Fruit fly (Drosophila melanogaster) whole organism, embryonic: ENCODE measurements around the gene CG45066.

Source experiments
- Aef1 ChIP-seq: fragments of 200-800 bp; sonication (Bioruptor generic); IDR thresholded peaks from 3 replicates; pipeline ENCODE4 v1.3.6; 2022; ENCODE audit warnings: missing biosample characterization, missing genetic modification characterization
- Atf3 ChIP-seq: fragments of 200-800 bp; sonication (Bioruptor generic); optimal IDR thresholded peaks from 3 replicates; lab custom pipeline; 2016; ENCODE audit warnings: missing biosample characterization, missing genetic modification characterization
- BtbVII ChIP-seq: fragments of 200-800 bp; sonication (Bioruptor generic); optimal IDR thresholded peaks from 3 replicates; lab custom pipeline; 2017; ENCODE audit warnings: missing biosample characterization, mild to moderate bottlenecking, missing genetic modification characterization
- CG10543 ChIP-seq: fragments of 200-800 bp; sonication (Bioruptor generic); optimal IDR thresholded peaks from 3 replicates; lab custom pipeline; 2017; ENCODE audit warnings: missing biosample characterization, mild to moderate bottlenecking, missing genetic modification characterization, moderate library complexity
- CG10979 ChIP-seq: fragments of 200-800 bp; sonication (Bioruptor generic); optimal IDR thresholded peaks from 2 replicates; lab custom pipeline; 2018; ENCODE audit warnings: missing biosample characterization, mild to moderate bottlenecking, missing genetic modification characterization, moderate library complexity
- CG11456 ChIP-seq: fragments of 200-800 bp; sonication (Bioruptor generic); IDR thresholded peaks from 3 replicates; pipeline ENCODE4 v1.3.6; 2022; ENCODE audit warnings: missing biosample characterization, missing genetic modification characterization
- CG11560 ChIP-seq: fragments of 200-800 bp; sonication (Bioruptor generic); IDR thresholded peaks from 3 replicates; pipeline ENCODE4 v1.3.6; 2022; ENCODE audit warnings: missing biosample characterization, missing genetic modification characterization
- CG11723 ChIP-seq: fragments of 200-800 bp; sonication (Bioruptor generic); optimal IDR thresholded peaks from 2 replicates; lab custom pipeline; 2017; ENCODE audit warnings: missing biosample characterization, mild to moderate bottlenecking, missing genetic modification characterization
- CG12071 ChIP-seq: fragments of 200-800 bp; sonication (Bioruptor generic); optimal IDR thresholded peaks from 3 replicates; lab custom pipeline; 2018; ENCODE audit warnings: missing biosample characterization, mild to moderate bottlenecking, missing genetic modification characterization
- CG12391 ChIP-seq: fragments of 200-800 bp; sonication (Bioruptor generic); optimal IDR thresholded peaks from 3 replicates; lab custom pipeline; 2018; ENCODE audit warnings: missing biosample characterization, mild to moderate bottlenecking, missing genetic modification characterization, moderate library complexity
- CG13624 ChIP-seq: fragments of 200-800 bp; sonication (Bioruptor generic); optimal IDR thresholded peaks from 2 replicates; lab custom pipeline; 2016; ENCODE audit warnings: missing biosample characterization, missing genetic modification characterization
- CG14014 ChIP-seq: fragments of 200-800 bp; sonication (Bioruptor generic); IDR thresholded peaks from 2 replicates; pipeline ENCODE4 v1.3.6; 2022; ENCODE audit warnings: missing biosample characterization, missing genetic modification characterization
- CG15011 ChIP-seq: fragments of 200-800 bp; sonication (Bioruptor generic); optimal IDR thresholded peaks from 3 replicates; lab custom pipeline; 2018; ENCODE audit warnings: missing biosample characterization, mild to moderate bottlenecking, missing genetic modification characterization
- CG1529 ChIP-seq: fragments of 200-800 bp; sonication (Bioruptor generic); optimal IDR thresholded peaks from 3 replicates; lab custom pipeline; 2018; ENCODE audit warnings: missing biosample characterization, missing genetic modification characterization
- CG17802 ChIP-seq: fragments of 200-800 bp; sonication (Bioruptor generic); optimal IDR thresholded peaks from 2 replicates; lab custom pipeline; 2018; ENCODE audit warnings: missing biosample characterization, mild to moderate bottlenecking, missing genetic modification characterization, moderate library complexity
- CG18599 ChIP-seq: fragments of 200-800 bp; sonication (Bioruptor generic); optimal IDR thresholded peaks from 3 replicates; lab custom pipeline; 2017; ENCODE audit warnings: missing biosample characterization, missing genetic modification characterization, mild to moderate bottlenecking, moderate library complexity, missing genetic modification reagents
- CG4854 ChIP-seq: fragments of 200-800 bp; sonication (Bioruptor generic); optimal IDR thresholded peaks from 2 replicates; lab custom pipeline; 2016; ENCODE audit warnings: missing biosample characterization, missing genetic modification characterization, inconsistent platforms
- CG6254 ChIP-seq: fragments of 200-800 bp; sonication (Bioruptor generic); optimal IDR thresholded peaks from 3 replicates; lab custom pipeline; 2017; ENCODE audit warnings: mild to moderate bottlenecking, missing biosample characterization, missing genetic modification reagents, missing genetic modification characterization
- CG6683 ChIP-seq: fragments of 200-800 bp; sonication (Bioruptor generic); optimal IDR thresholded peaks from 2 replicates; lab custom pipeline; 2017; ENCODE audit warnings: missing biosample characterization, mild to moderate bottlenecking, missing genetic modification characterization, missing genetic modification reagents
- CG7987 ChIP-seq: fragments of 200-800 bp; sonication (Bioruptor generic); optimal IDR thresholded peaks from 2 replicates; lab custom pipeline; 2018; ENCODE audit warnings: missing biosample characterization, mild to moderate bottlenecking, missing genetic modification characterization, moderate library complexity
- D ChIP-seq, 2 experiments: fragments of 200-800 bp in 1 of 2; fragments of >200 bp in 1 of 2; sonication (Bioruptor generic) in 1 of 2; optimal IDR thresholded peaks; 2 replicates in 1 of 2; 3 replicates in 1 of 2; lab custom pipeline; 2017; ENCODE audit warnings: mild to moderate bottlenecking in 1 of 2, missing biosample characterization in 1 of 2, missing genetic modification characterization in 1 of 2, missing genetic modification reagents in 1 of 2
- Gug ChIP-seq: fragments of 200-800 bp; sonication (Bioruptor generic); IDR thresholded peaks from 4 replicates; pipeline ENCODE4 v1.3.6; 2022; ENCODE audit warnings: missing biosample characterization, missing genetic modification characterization
- HmgZ ChIP-seq: fragments of 200-800 bp; sonication (Bioruptor generic); optimal IDR thresholded peaks from 2 replicates; lab custom pipeline; 2018; ENCODE audit warnings: missing biosample characterization, mild to moderate bottlenecking, missing genetic modification characterization
- Hsf ChIP-seq: fragments of 200-800 bp; sonication (Bioruptor generic); optimal IDR thresholded peaks from 3 replicates; lab custom pipeline; 2016; ENCODE audit warnings: missing biosample characterization, missing genetic modification characterization
- Jarid2 ChIP-seq: fragments of 200-800 bp; sonication (Bioruptor generic); optimal IDR thresholded peaks from 3 replicates; lab custom pipeline; 2017; ENCODE audit warnings: mild to moderate bottlenecking, missing biosample characterization, missing genetic modification reagents, missing genetic modification characterization
- Lpt ChIP-seq: fragments of >200 bp; optimal IDR thresholded peaks from 2 replicates; lab custom pipeline; 2018; ENCODE audit warnings: missing biosample characterization, missing genetic modification characterization
- Mad ChIP-seq: fragments of 200-800 bp; sonication (Bioruptor generic); optimal IDR thresholded peaks from 2 replicates; lab custom pipeline; 2016; ENCODE audit warnings: missing biosample characterization, missing genetic modification characterization
- Mrtf ChIP-seq: fragments of 200-800 bp; sonication (Bioruptor generic); IDR thresholded peaks from 3 replicates; pipeline ENCODE4 v1.3.6; 2022; ENCODE audit warnings: missing biosample characterization, missing genetic modification characterization
- Ravus ChIP-seq: fragments of 200-800 bp; sonication (Bioruptor generic); IDR thresholded peaks from 2 replicates; pipeline ENCODE4 v1.3.6; 2022; ENCODE audit warnings: missing biosample characterization, missing genetic modification characterization
- Sox100B ChIP-seq: fragments of 200-800 bp; sonication (Bioruptor generic); optimal IDR thresholded peaks from 3 replicates; lab custom pipeline; 2018; ENCODE audit warnings: missing biosample characterization, mild to moderate bottlenecking, missing genetic modification characterization
- cas ChIP-seq: fragments of 200-800 bp; sonication (Bioruptor generic); IDR thresholded peaks from 2 replicates; pipeline ENCODE4 v1.3.6; 2022; ENCODE audit warnings: missing biosample characterization, missing genetic modification characterization
- chinmo ChIP-seq: fragments of 200-800 bp; sonication (Bioruptor generic); IDR thresholded peaks from 4 replicates; pipeline ENCODE4 v1.3.6; 2022; ENCODE audit warnings: missing biosample characterization, missing genetic modification characterization; ENCODE audit not compliant: partially characterized antibody
- croc ChIP-seq: fragments of 200-800 bp; sonication (Bioruptor generic); conservative IDR thresholded peaks from 3 replicates; pipeline ENCODE4 v1.3.6; 2022; ENCODE audit warnings: missing biosample characterization, missing genetic modification characterization
- cwo ChIP-seq: fragments of 200-800 bp; sonication (Bioruptor generic); optimal IDR thresholded peaks from 3 replicates; lab custom pipeline; 2017; ENCODE audit warnings: missing biosample characterization, missing genetic modification characterization, mild to moderate bottlenecking, moderate library complexity, missing genetic modification reagents
- esg ChIP-seq: fragments of 200-800 bp; sonication (Bioruptor generic); conservative IDR thresholded peaks from 2 replicates; pipeline ENCODE4 v1.3.6; 2022; ENCODE audit warnings: missing biosample characterization, missing genetic modification characterization
- fd64A ChIP-seq: fragments of 200-800 bp; sonication (Bioruptor generic); optimal IDR thresholded peaks from 3 replicates; lab custom pipeline; 2018; ENCODE audit warnings: missing biosample characterization, mild to moderate bottlenecking, missing genetic modification characterization
- ftz-f1 ChIP-seq: fragments of 200-800 bp; sonication (Bioruptor generic); optimal IDR thresholded peaks from 2 replicates; lab custom pipeline; 2016; ENCODE audit warnings: missing biosample characterization, missing genetic modification characterization
- gsb-n ChIP-seq: fragments of 200-800 bp; sonication (Bioruptor generic); optimal IDR thresholded peaks from 3 replicates; lab custom pipeline; 2018; ENCODE audit warnings: missing biosample characterization, mild to moderate bottlenecking, missing genetic modification characterization
- jigr1 ChIP-seq: fragments of 200-800 bp; sonication (Bioruptor generic); IDR thresholded peaks from 3 replicates; pipeline ENCODE4 v1.3.6; 2022; ENCODE audit warnings: missing biosample characterization, missing genetic modification characterization
- klu ChIP-seq: fragments of 200-800 bp; sonication (Bioruptor generic); IDR thresholded peaks from 2 replicates; pipeline ENCODE4 v1.3.6; 2022; ENCODE audit warnings: missing biosample characterization, missing genetic modification characterization
- mld ChIP-seq: fragments of 200-800 bp; sonication (Bioruptor generic); IDR thresholded peaks from 3 replicates; pipeline ENCODE4 v1.3.6; 2022; ENCODE audit warnings: missing biosample characterization, missing genetic modification characterization; ENCODE audit not compliant: partially characterized antibody
- phol ChIP-seq: fragments of 200-800 bp; sonication (Bioruptor generic); optimal IDR thresholded peaks from 3 replicates; lab custom pipeline; 2018; ENCODE audit warnings: missing biosample characterization, mild to moderate bottlenecking, missing genetic modification characterization, moderate library complexity
- row ChIP-seq: fragments of 200-800 bp; sonication (Bioruptor generic); IDR thresholded peaks from 3 replicates; pipeline ENCODE4 v1.3.6; 2022; ENCODE audit warnings: missing biosample characterization, missing genetic modification characterization
- sob ChIP-seq: fragments of 200-800 bp; sonication (Bioruptor generic); IDR thresholded peaks from 2 replicates; pipeline ENCODE4 v1.3.6; 2022; ENCODE audit warnings: missing biosample characterization, missing genetic modification characterization
- tio ChIP-seq: fragments of 200-800 bp; sonication (Bioruptor generic); optimal IDR thresholded peaks from 2 replicates; lab custom pipeline; 2017; ENCODE audit warnings: missing biosample characterization, missing genetic modification characterization, inconsistent platforms
- tll ChIP-seq, 2 experiments: fragments of 200-800 bp in 1 of 2; fragments of >200 bp in 1 of 2; sonication (Bioruptor generic) in 1 of 2; optimal IDR thresholded peaks; 2 replicates each; lab custom pipeline; 2017 to 2019; ENCODE audit warnings: missing biosample characterization in 2 of 2, missing genetic modification characterization in 2 of 2, mild to moderate bottlenecking in 1 of 2, moderate library complexity in 1 of 2
- tx ChIP-seq: fragments of 200-800 bp; sonication (Bioruptor generic); optimal IDR thresholded peaks from 2 replicates; lab custom pipeline; 2016; ENCODE audit warnings: missing biosample characterization, missing genetic modification characterization
- vfl ChIP-seq: fragments of 200-800 bp; sonication (Bioruptor generic); optimal IDR thresholded peaks from 2 replicates; lab custom pipeline; 2016; ENCODE audit warnings: missing biosample characterization, missing genetic modification characterization
- vvl ChIP-seq: fragments of 200-800 bp; sonication (Bioruptor generic); IDR thresholded peaks from 2 replicates; pipeline ENCODE4 v1.3.6; 2022; ENCODE audit warnings: missing biosample characterization, missing genetic modification characterization
- zfh1 ChIP-seq: fragments of 200-800 bp; sonication (Bioruptor generic); IDR thresholded peaks from 3 replicates; pipeline ENCODE4 v1.3.6; 2022; ENCODE audit warnings: missing biosample characterization, missing genetic modification characterization

Gene CG45066

DNA sequence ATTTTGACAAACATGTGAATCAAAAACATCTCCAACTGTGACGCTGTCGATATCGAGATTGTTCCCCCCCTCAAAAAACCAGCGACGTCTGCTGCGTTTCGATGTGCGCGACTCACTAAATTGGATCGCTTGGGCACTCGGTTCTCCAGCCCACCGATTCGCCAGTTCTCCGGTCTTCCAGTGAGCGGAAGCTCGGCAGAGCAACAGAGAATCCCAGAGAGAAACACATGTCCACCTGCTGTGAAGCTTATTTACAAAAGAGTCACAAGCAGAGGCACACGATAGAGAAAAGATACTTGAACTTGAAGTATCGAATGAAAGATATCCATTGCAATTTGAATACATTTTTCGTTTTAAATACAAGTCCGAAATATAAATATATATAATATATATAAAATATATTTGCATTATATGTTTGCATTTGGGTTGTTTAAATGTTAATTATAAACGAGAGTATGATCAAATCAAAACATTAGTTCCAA is 23.1 kb upstream of the CG45066 start (continued):
- TF ChIP-seq sob (GFP tag; lab: Robert Waterston, UW) (peak; percentile 22; the same call in 1 of the 2 replicates), phol (tag; lab: Kevin White, UChicago) (no peak), CG1529 (no peak), CG18599 (GFP tag; lab: Kevin White, UChicago) (peak; percentile 43), CG6254 (GFP tag; lab: Kevin White, UChicago) (no peak), Lpt (no peak), vfl (GFP tag; lab: Kevin White, UChicago) (no peak), CG14014 (GFP tag; lab: Robert Waterston, UW) (no peak), Mrtf (GFP tag; lab: Robert Waterston, UW) (no peak), CG7987 (peak; percentile 32), CG15011 (GFP tag; lab: Kevin White, UChicago) (no peak), gsb-n (tag; lab: Kevin White, UChicago) (no peak), Atf3 (GFP tag; lab: Kevin White, UChicago) (no peak), vvl (0 out of 2 replicates have a peak, but pooled peaks have one; percentile 25), CG12391 (tag; lab: Kevin White, UChicago) (peak; percentile 29), CG12071 (GFP tag; lab: Kevin White, UChicago) (peak; percentile 26), cas (GFP tag; lab: Robert Waterston, UW) (no peak), Aef1 (GFP tag; lab: Robert Waterston, UW) (no peak), HmgZ (tag; lab: Kevin White, UChicago) (no peak), CG6683 (no peak), CG10979 (tag; lab: Kevin White, UChicago) (no peak), Jarid2 (GFP tag; lab: Kevin White, UChicago) (peak; percentile 68), Sox100B (GFP tag; lab: Kevin White, UChicago) (no peak), fd64A (GFP tag; lab: Kevin White, UChicago) (no peak), CG17802 (tag; lab: Kevin White, UChicago) (no peak), CG11456 (0 out of 3 replicates have a peak, but pooled peaks have one; percentile 7), CG10543 (GFP tag; lab: Kevin White, UChicago) (peak; percentile 25), zfh1 (GFP tag; lab: Robert Waterston, UW) (no peak), cwo (GFP tag; lab: Kevin White, UChicago) (peak; percentile 20), CG11560 (tag; lab: Robert Waterston, UW) (no peak), mld (GFP tag; lab: Robert Waterston, UW) (no peak), tx (GFP tag; lab: Kevin White, UChicago) (no peak), Mad (GFP tag; lab: Kevin White, UChicago) (no peak), CG11723 (GFP tag; lab: Kevin White, UChicago) (no peak), tio (GFP tag; lab: Kevin White, UChicago) (no peak), Ravus (GFP tag; lab: Robert Waterston, UW) (no peak), Gug (no peak), BtbVII (GFP tag; lab: Kevin White, UChicago) (peak; percentile 55), jigr1 (no peak), ftz-f1 (GFP tag; lab: Kevin White, UChicago) (no peak), CG4854 (GFP tag; lab: Kevin White, UChicago) (no peak), Hsf (GFP tag; lab: Kevin White, UChicago) (no peak), klu (GFP tag; lab: Robert Waterston, UW) (no peak), croc (GFP tag; lab: Robert Waterston, UW) (no peak), D (optimal IDR thresholded peaks at IDR 0.05; lab: Kevin White, UChicago) (no peak), D (GFP tag; optimal IDR thresholded peaks at IDR 0.05; lab: Kevin White, UChicago) (no peak), row (GFP tag; lab: Robert Waterston, UW) (peak; percentile 52; the same call in 2 of the 3 replicates), tll (GFP tag; optimal IDR thresholded peaks at IDR 0.05; lab: Kevin White, UChicago) (no peak), esg (GFP tag; lab: Robert Waterston, UW) (no peak), chinmo (GFP tag; lab: Robert Waterston, UW) (peak; percentile 70; the same call in 1 of the 4 replicates), CG13624 (GFP tag; lab: Kevin White, UChicago) (no peak)
